Fruit fly (Drosophila melanogaster): ENCODE measurements around the gene CG8852.

CG8852 gene

DNA sequence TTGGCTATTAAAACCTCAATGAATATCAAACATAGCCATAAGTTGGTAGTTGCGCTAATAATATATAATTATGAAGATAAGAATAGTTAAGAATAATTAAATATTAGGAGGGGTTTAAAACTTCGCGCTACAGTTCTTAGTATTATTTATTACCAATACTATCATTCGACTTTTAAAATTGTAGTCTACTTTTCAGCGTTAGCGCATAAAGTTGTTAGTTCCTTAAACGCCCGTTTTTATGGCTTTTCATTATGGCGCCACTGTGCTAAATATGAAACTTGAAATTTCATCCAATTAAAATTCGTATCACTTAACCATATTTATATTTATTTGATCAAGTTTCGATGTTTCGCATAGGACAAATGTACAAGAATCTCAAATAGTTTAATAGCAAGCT is 44.5 kb upstream of the CG8852 start (continued):
- TF ChIP-seq twi (tag; optimal IDR thresholded peaks at IDR 0.05) = no peak
- no peak for TF ChIP-seq lov (optimal IDR thresholded peaks at IDR 0.05)
- TF ChIP-seq lov (GFP tag; IDR thresholded peaks at IDR 0.05) = no peak
- no peak for TF ChIP-seq Oaz (GFP tag; IDR thresholded peaks at IDR 0.05)
- TF ChIP-seq CG33557 (GFP tag; optimal IDR thresholded peaks at IDR 0.05) = no peak
- TF ChIP-seq tll (GFP tag; optimal IDR thresholded peaks at IDR 0.05) = no peak
- TF ChIP-seq Myb (GFP tag; optimal IDR thresholded peaks at IDR 0.05) = no peak
- no peak for TF ChIP-seq org-1 (GFP tag; optimal IDR thresholded peaks at IDR 0.05)
- peak; percentile 12 for TF ChIP-seq CG2202 (tag; optimal IDR thresholded peaks at IDR 0.05)
- TF ChIP-seq unpg (GFP tag; optimal IDR thresholded peaks at IDR 0.05) = no peak
- no peak for TF ChIP-seq wor (GFP tag; IDR thresholded peaks at IDR 0.05)
- TF ChIP-seq CG1603 (tag; optimal IDR thresholded peaks at IDR 0.05) = peak; percentile 2
- TF ChIP-seq MBD-R2 (GFP tag; IDR thresholded peaks at IDR 0.05) = no peak
- no peak for TF ChIP-seq CG12942 (GFP tag; optimal IDR thresholded peaks at IDR 0.05)
- no peak for TF ChIP-seq CG30020 (tag; optimal IDR thresholded peaks at IDR 0.05)
- no peak for TF ChIP-seq CG11695 (GFP tag; IDR thresholded peaks at IDR 0.05)
- no peak for TF ChIP-seq CG2129 (GFP tag; IDR thresholded peaks at IDR 0.05; ENCODE audit: partially characterized antibody)
- no peak for TF ChIP-seq CG2889 (GFP tag; IDR thresholded peaks at IDR 0.05)
- no peak for TF ChIP-seq CG10462 (GFP tag; optimal IDR thresholded peaks at IDR 0.05)
- peak; percentile 82 for TF ChIP-seq CG10267 (tag; optimal IDR thresholded peaks at IDR 0.05)
- TF ChIP-seq pum (GFP tag; optimal IDR thresholded peaks at IDR 0.05) = no peak
- no peak for TF ChIP-seq CG2120 (GFP tag; optimal IDR thresholded peaks at IDR 0.05)
- no peak for TF ChIP-seq aop (GFP tag; IDR thresholded peaks at IDR 0.05)
- no peak for TF ChIP-seq Sox102F (GFP tag; optimal IDR thresholded peaks at IDR 0.05)
- TF ChIP-seq CG9727 (GFP tag; optimal IDR thresholded peaks at IDR 0.05) = no peak
- no peak for TF ChIP-seq CG14965 (GFP tag; optimal IDR thresholded peaks at IDR 0.05; ENCODE audit: borderline replicate concordance)
- peak; percentile 49 for TF ChIP-seq stwl (tag; optimal IDR thresholded peaks at IDR 0.05)
- no peak for TF ChIP-seq danr (GFP tag; IDR thresholded peaks at IDR 0.05)
- no peak for TF ChIP-seq CG13894 (tag; optimal IDR thresholded peaks at IDR 0.05)
- TF ChIP-seq Elba2 (GFP tag; optimal IDR thresholded peaks at IDR 0.05) = no peak
- TF ChIP-seq TFAM (GFP tag; optimal IDR thresholded peaks at IDR 0.05) = no peak
- TF ChIP-seq CG11456 (GFP tag; IDR thresholded peaks at IDR 0.05) = no peak
- TF ChIP-seq wek (GFP tag; optimal IDR thresholded peaks at IDR 0.05) = no peak
- no peak for TF ChIP-seq Taf1 (GFP tag; IDR thresholded peaks at IDR 0.05)
- TF ChIP-seq CG12104 (GFP tag; optimal IDR thresholded peaks at IDR 0.05) = no peak
- TF ChIP-seq Hr3 (GFP tag; optimal IDR thresholded peaks at IDR 0.05) = no peak
- no peak for TF ChIP-seq pnt (GFP tag; optimal IDR thresholded peaks at IDR 0.05)
- TF ChIP-seq Tbp (GFP tag; optimal IDR thresholded peaks at IDR 0.05) = no peak
- TF ChIP-seq prd (optimal IDR thresholded peaks at IDR 0.05) = no peak
- no peak for TF ChIP-seq prd (GFP tag; IDR thresholded peaks at IDR 0.05)
- TF ChIP-seq dimm (GFP tag; IDR thresholded peaks at IDR 0.05) = no peak
- TF ChIP-seq CG7928 (GFP tag; optimal IDR thresholded peaks at IDR 0.05) = no peak
- no peak for TF ChIP-seq Dll (GFP tag; IDR thresholded peaks at IDR 0.05; ENCODE audit: partially characterized antibody)
- TF ChIP-seq al (GFP tag; IDR thresholded peaks at IDR 0.05) = no peak
- TF ChIP-seq CG13424 (tag; optimal IDR thresholded peaks at IDR 0.05) = no peak
- peak; percentile 14 for TF ChIP-seq CG10979 (tag; optimal IDR thresholded peaks at IDR 0.05)
- no peak for TF ChIP-seq D19B (GFP tag; optimal IDR thresholded peaks at IDR 0.05)
- TF ChIP-seq eve (GFP tag; optimal IDR thresholded peaks at IDR 0.05) = peak in 1 of 2 experiments; percentile 22
- peak; percentile 49 for TF ChIP-seq Dp (GFP tag; optimal IDR thresholded peaks at IDR 0.05)
- TF ChIP-seq CG14710 (tag; optimal IDR thresholded peaks at IDR 0.05) = peak; percentile 19
- TF ChIP-seq esg (GFP tag; conservative IDR thresholded peaks at IDR 0.05) = no peak
- no peak for TF ChIP-seq CG8281 (tag; optimal IDR thresholded peaks at IDR 0.05)
- TF ChIP-seq jumu (GFP tag; optimal IDR thresholded peaks at IDR 0.05) = no peak

Measured in whole organism, embryonic.